Worm (Caenorhabditis elegans): Measurements from ENCODE around the gene nspc-17.
A peak's percentile ranks its signal among the peaks of the same experiment; 100 is the strongest.

Gene nspc-17

DNA sequence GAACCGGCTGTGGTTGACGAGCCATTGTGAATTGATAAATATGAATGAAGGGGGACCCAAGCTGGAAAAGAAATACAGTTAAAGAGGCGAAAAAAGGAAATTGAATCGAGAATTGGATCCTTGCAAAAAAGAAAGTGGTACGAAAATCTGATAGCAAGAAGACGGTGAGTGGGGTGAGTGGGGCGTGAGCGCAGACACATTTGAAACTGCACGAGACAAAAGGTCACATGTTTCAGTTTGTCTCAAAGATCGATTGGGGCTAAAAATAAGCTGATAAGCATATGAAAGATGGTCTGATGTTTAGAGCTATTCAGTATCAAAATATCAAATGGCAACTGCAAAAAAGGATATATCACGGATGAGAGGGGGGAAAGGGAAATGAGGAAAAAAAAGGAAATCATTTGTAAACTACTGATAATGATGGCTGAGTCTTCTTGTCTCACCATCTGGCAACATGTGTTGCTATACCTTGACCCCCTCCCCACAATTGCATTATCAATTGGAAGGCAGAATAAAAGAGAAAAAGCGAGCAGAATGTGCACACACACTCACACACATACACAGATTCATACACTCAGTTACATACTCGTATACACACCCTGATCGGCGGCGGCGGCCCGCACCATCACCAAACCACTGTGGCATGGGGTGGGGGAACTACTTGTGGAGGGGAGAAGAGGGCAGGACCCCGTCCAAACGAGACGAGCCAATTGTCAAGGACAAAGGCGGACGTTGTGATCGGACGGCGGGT is 21.0 kb downstream of the nspc-17 start, which contains the start of gene M163.1:
Gene M163.1 (minus strand): TSS at position 25 of the 751 bp plus-strand sequence.
- no peak for TF ChIP-seq W03F9.2 (tag; optimal IDR thresholded peaks at IDR 0.05)
- TF ChIP-seq dao-5 (tag; optimal IDR thresholded peaks at IDR 0.05): no peak
- TF ChIP-seq him-1 (tag; optimal IDR thresholded peaks at IDR 0.05): no peak

DNA sequence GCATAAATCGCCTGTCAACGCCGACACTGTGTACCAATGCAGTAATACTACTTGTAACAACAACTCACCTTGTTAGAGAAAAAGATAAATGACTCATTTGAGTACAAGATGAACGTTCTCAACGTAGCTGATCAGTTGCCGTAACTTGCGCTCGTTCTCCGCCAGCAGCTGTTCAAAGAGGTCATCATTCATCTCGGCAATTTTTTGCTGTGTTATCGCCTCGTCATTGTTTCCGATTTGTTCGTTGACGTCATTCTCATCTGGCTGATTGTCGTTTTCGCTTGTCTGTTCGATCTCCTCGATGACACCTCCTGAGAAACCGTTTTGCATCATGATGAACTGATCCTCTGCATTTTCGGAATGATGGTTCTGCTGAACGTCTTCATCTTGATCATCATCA is 21.7 kb downstream of the nspc-17 start:
- TF ChIP-seq W03F9.2 (tag; optimal IDR thresholded peaks at IDR 0.05): no peak
- TF ChIP-seq him-1 (tag; optimal IDR thresholded peaks at IDR 0.05): no peak
- no peak for TF ChIP-seq dao-5 (tag; optimal IDR thresholded peaks at IDR 0.05)

DNA sequence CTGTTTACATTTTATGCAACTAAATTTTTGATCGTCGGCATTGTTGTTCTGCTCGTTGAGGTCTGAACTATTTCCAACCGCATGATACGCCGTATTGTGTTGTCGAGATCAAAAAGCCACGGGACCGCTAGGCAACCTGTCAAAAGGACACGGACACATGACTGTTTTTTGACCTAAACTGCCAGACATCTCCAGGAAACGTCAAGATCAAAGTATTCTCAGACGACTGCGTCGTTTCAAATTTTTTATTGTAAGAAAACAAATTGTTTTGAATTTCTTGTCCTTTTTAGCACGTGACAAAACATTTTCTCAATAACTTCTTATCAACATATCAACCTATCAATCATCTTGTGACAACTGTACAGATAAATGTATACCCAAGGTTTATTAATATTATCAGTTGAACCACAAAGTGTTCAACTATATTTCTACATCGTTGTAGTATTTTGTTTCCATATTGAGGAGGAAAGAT is 22.8 kb downstream of the nspc-17 start:
- TF ChIP-seq dao-5 (tag; optimal IDR thresholded peaks at IDR 0.05) (no peak), W03F9.2 (tag; optimal IDR thresholded peaks at IDR 0.05) (peak; percentile 50)

DNA sequence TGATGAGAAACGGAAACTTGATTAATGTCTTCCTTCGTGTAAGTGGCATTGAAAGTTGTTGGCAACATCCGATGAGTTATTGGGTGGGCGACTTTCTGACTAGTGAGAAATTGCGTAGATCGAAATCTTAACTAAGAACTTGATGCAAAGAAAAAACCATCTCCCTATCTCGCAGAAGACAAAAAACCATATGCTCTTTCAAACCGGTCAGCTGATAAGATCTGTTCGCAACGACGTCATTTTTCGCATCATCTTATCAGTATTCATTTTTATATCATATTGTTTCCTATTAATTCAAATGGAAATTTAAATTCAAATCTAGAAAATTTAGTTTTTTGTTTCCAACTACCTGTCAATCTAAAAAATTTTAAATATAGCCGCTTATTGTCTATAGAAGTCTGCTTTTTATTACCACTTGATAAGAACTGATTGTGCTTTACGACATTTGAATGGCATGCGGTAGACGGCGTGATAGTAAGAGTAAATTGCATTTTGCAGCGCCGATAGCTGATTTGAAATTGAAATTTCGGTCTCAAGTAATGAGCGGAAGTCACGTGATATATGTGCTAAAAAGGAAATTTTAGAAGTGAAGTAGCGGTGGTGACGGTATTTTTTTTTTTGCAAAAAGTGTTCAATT is 24.4 kb downstream of the nspc-17 start:
- TF ChIP-seq dao-5 (tag; optimal IDR thresholded peaks at IDR 0.05): no peak
- no peak for TF ChIP-seq W03F9.2 (tag; optimal IDR thresholded peaks at IDR 0.05)
- no peak for TF ChIP-seq him-1 (tag; optimal IDR thresholded peaks at IDR 0.05)

DNA sequence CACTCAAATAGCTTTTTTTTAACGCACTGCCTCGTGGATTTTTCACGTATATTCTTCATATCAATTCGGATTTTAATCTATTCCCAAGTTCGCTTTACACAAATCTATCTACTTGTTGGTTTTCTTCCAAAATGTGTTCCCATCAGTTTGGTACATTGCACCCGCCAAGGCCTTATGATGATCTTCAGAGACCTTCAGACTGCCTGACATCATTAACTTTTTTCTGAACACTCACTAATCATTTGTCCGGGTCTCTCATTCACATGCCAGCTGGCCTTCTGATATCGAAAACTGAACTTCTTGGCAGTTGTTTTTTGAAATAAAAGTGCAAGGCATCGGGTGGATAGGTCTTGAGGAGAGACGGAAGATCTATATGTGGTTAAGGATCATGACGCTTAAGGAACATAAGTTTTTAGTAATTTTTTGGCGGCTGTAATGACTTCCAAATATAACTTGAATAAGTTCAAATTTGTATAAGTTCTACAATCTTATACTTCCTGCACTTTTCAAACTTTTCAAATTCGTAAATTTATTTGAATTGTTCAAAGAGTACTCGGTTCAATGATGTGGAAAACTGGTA is 25.1 kb downstream of the nspc-17 start:
- TF ChIP-seq W03F9.2 (tag; optimal IDR thresholded peaks at IDR 0.05): no peak
- TF ChIP-seq dao-5 (tag; optimal IDR thresholded peaks at IDR 0.05): no peak
- no peak for TF ChIP-seq him-1 (tag; optimal IDR thresholded peaks at IDR 0.05)

DNA sequence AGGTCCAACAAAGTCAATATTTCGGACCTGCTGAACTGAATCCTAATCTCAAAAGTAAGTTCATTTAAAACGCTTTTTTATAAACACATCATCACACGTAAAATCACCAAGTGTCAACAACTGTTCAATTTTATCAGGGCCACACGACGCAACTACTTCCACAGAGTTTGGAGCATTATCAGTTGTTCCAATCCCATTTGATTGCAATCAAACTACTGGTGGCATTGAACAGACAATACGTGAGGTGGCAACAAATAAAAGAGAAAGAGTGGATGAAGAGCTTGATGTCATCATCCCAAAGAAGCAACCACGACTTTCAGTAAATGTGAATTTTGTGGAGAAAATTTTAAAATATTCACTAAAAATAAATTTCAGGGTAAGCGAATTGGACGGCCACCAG is 28.4 kb downstream of the nspc-17 start:
- no peak for TF ChIP-seq dao-5 (tag; optimal IDR thresholded peaks at IDR 0.05)
- TF ChIP-seq him-1 (tag; optimal IDR thresholded peaks at IDR 0.05): no peak
- TF ChIP-seq W03F9.2 (tag; optimal IDR thresholded peaks at IDR 0.05): no peak

DNA sequence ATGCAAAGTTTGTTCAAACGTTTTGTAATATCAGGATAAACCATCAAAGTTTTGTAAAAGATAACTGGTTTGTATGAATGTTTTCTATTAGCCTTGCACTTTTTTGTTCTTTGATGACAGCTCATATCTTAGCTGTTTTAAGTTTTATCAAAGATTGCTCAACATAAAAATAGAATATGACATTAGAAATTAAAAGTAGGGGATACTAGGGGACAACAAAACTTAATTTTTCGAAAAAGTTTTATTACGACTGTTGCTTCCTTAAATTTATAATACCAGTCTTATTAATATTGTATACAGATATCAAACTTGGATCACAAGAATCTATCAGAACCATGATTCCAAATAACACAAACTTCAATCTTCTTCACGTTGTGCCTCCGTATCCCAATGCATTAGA is 29.2 kb downstream of the nspc-17 start, which contains the start of gene ztf-14:
Gene ztf-14 (plus strand): TSS at position 301 of the 400 bp plus-strand sequence.
- TF ChIP-seq him-1 (tag; optimal IDR thresholded peaks at IDR 0.05): no peak
- TF ChIP-seq dao-5 (tag; optimal IDR thresholded peaks at IDR 0.05): no peak
- TF ChIP-seq W03F9.2 (tag; optimal IDR thresholded peaks at IDR 0.05): no peak

DNA sequence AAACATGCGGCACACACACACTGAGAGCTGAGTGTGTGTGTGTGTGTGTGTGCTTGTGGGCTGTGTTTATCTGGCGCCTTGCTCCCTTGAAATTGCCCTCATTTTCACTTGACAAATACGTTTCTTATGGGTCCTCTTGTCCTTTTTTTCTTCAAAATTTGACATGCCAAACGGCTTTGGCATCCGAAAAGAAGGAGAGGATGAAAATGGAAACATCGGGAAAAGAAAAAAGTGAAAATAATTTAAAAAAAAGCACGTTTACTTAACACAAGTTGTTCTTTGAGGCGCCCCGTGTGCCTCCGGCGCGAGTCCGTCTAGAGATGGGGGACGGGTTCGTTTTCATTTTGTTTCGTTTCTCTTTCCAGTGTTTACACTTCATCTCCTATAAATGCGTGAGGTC is 29.9 kb downstream of the nspc-17 start:
- TF ChIP-seq him-1 (tag; optimal IDR thresholded peaks at IDR 0.05): no peak
- TF ChIP-seq dao-5 (tag; optimal IDR thresholded peaks at IDR 0.05): no peak
- no peak for TF ChIP-seq W03F9.2 (tag; optimal IDR thresholded peaks at IDR 0.05)

DNA sequence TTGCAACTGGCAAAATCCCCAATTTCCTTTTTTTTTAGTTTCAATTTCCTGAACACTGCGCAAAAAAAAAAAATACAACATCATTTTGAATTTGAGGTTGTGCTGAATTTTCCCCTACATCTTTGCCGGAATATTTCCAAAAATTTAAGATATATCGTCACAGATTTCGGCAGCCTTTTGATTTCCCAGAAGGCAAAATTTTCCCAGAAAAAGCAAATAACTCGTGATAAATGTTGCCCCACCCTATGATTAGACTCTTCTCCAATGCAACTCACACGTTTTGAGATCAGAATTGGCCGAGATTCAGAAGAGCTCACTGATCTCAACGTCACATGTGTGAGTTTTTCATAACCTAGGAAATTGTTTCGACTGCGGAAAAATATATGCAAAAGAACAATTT is 32.5 kb downstream of the nspc-17 start:
- TF ChIP-seq dao-5 (tag; optimal IDR thresholded peaks at IDR 0.05): no peak

DNA sequence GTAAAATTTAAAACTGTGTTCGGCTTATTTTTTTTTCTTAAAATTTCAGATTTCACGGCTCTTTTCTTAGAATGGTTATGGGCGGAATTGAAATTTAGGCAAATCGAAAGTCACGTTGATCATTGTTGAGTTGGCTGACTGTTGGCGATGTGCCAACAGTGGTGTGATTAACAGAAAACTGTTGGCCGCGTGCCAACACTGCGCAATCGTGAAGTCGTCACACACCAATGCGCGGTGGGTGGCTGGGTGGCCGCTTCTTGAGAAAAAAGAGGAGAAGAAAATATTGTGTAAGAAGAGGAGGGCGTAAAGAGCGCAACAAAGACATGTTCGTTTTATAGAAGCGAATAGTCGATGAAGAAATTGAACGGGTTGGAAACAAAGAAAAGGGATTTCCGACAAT is 33.9 kb downstream of the nspc-17 start:
- TF ChIP-seq dao-5 (tag; optimal IDR thresholded peaks at IDR 0.05) (no peak), him-1 (tag; optimal IDR thresholded peaks at IDR 0.05) (no peak), W03F9.2 (tag; optimal IDR thresholded peaks at IDR 0.05) (no peak)

DNA sequence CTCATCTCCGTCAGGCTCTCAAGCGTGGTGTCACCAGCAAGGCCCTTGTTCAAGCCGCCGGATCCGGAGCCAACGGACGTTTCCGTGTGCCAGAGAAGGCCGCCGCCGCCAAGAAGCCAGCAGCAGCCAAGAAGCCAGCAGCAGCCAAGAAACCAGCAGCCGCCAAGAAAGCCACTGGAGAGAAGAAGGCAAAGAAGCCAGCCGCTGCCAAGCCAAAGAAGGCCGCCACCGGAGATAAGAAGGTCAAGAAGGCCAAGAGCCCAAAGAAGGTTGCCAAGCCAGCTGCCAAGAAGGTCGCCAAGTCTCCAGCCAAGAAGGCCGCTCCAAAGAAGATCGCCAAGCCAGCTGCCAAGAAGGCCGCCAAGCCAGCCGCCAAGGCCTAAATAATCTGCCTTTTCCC is 34.5 kb downstream of the nspc-17 start:
- TF ChIP-seq W03F9.2 (tag; optimal IDR thresholded peaks at IDR 0.05) (no peak), him-1 (tag; optimal IDR thresholded peaks at IDR 0.05) (no peak), dao-5 (tag; optimal IDR thresholded peaks at IDR 0.05) (no peak)

DNA sequence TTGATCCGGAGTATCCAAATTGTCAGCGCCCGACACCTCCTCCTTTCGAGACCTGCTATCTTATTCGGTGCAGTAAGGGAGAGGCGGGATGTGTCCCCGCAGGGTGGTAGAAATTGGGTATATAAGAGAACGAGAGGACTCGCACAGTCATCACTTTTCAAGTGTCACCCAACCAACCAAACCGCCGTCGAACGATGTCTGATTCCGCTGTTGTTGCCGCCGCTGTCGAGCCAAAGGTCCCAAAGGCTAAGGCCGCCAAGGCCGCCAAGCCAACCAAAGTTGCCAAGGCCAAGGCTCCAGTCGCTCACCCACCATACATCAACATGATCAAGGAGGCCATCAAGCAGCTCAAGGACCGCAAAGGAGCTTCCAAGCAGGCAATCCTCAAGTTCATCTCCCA is 35.0 kb downstream of the nspc-17 start, which contains the start of gene his-24:
Gene his-24 (plus strand): TSS at position 150 of the 400 bp plus-strand sequence.
- TF ChIP-seq him-1 (tag; optimal IDR thresholded peaks at IDR 0.05): no peak
- no peak for TF ChIP-seq dao-5 (tag; optimal IDR thresholded peaks at IDR 0.05)
- no peak for TF ChIP-seq W03F9.2 (tag; optimal IDR thresholded peaks at IDR 0.05)

DNA sequence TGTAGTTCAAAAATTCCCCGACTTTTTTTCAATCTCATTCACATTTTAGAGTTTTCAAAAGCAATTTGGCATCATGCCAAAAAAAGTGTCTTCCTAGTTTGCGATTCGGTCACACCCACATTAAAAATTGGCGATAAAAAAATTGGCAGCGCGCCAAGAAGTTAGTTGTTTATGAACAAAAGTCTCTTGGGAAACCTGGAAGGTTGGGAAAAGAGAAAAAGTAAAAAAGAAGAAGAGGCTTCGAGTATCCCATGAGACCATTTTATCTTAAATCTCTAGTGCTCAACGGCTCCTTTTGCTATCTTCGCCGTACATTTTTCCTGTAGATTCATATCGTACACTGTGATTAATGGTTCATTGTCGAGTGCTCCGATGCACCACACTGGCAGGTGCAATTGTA is 37.1 kb downstream of the nspc-17 start:
- TF ChIP-seq W03F9.2 (tag; optimal IDR thresholded peaks at IDR 0.05) (no peak), him-1 (tag; optimal IDR thresholded peaks at IDR 0.05) (no peak), dao-5 (tag; optimal IDR thresholded peaks at IDR 0.05) (no peak)

DNA sequence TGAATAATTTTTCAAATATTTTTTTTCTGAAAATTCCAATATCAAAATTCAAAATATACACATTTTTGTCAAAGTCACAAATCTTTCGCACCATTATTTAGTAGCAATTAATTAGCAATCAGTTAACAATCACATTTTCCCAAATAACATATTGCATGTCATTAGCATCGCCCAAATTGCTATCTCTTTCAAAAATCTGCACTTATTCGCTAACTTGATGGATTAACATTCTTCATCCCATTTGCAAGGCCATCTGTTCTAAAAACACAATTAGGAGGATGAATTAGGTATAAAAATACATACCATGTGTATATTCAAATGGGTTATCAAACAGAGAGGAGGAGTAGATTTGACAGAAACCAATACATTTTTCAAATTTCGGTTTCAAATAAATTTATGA is 37.6 kb downstream of the nspc-17 start:
- TF ChIP-seq dao-5 (tag; optimal IDR thresholded peaks at IDR 0.05): no peak
- no peak for TF ChIP-seq him-1 (tag; optimal IDR thresholded peaks at IDR 0.05)
- no peak for TF ChIP-seq W03F9.2 (tag; optimal IDR thresholded peaks at IDR 0.05)

Data from whole organism, L4/young adult.